Fruit fly (Drosophila melanogaster) whole organism, prepupa: ENCODE measurements around the gene santa-maria.

Source experiments
- CG6854 ChIP-seq: fragments of 200-800 bp; sonication (Bioruptor generic); optimal IDR thresholded peaks from 2 replicates; lab custom pipeline; 2017; ENCODE audit warnings: missing biosample characterization, mild to moderate bottlenecking, missing genetic modification characterization
- CG7368 ChIP-seq: fragments of 200-800 bp; sonication (Bioruptor generic); optimal IDR thresholded peaks from 3 replicates; lab custom pipeline; 2016; ENCODE audit warnings: missing biosample characterization, missing genetic modification characterization
- CG8119 ChIP-seq: fragments of 200-800 bp; sonication (Bioruptor generic); IDR thresholded peaks from 3 replicates; pipeline ENCODE4 v1.3.6; 2022; ENCODE audit warnings: missing biosample characterization, missing genetic modification characterization
- acj6 ChIP-seq: fragments of 200-800 bp; sonication (Bioruptor generic); optimal IDR thresholded peaks from 3 replicates; lab custom pipeline; 2016; ENCODE audit warnings: missing biosample characterization, missing genetic modification characterization
- esn ChIP-seq: fragments of 200-800 bp; sonication (Bioruptor generic); optimal IDR thresholded peaks from 2 replicates; lab custom pipeline; 2016; ENCODE audit warnings: missing biosample characterization, mild to moderate bottlenecking, missing genetic modification characterization, moderate library complexity
- fd59A ChIP-seq: fragments of 200-800 bp; sonication (Bioruptor generic); optimal IDR thresholded peaks from 2 replicates; lab custom pipeline; 2017; ENCODE audit warnings: missing biosample characterization, mild to moderate bottlenecking, missing genetic modification characterization, missing genetic modification reagents
- net ChIP-seq: fragments of 200-800 bp; sonication (Bioruptor generic); optimal IDR thresholded peaks from 3 replicates; lab custom pipeline; 2016; ENCODE audit warnings: missing biosample characterization, missing genetic modification characterization
- ss ChIP-seq, 2 experiments: fragments of 200-800 bp; sonication (Bioruptor generic); optimal IDR thresholded peaks; 2 replicates in 1 of 2; 3 replicates in 1 of 2; lab custom pipeline; 2017 to 2018; ENCODE audit warnings: mild to moderate bottlenecking in 2 of 2, missing biosample characterization in 2 of 2, missing genetic modification characterization in 2 of 2, moderate library complexity in 1 of 2

- TF ChIP-seq CG8119 (GFP tag; lab: Robert Waterston, UW) (no peak), fd59A (GFP tag; lab: Kevin White, UChicago) (no peak), ss (GFP tag; optimal IDR thresholded peaks at IDR 0.05; lab: Kevin White, UChicago) (no peak), acj6 (GFP tag; lab: Kevin White, UChicago) (no peak), net (GFP tag; lab: Kevin White, UChicago) (no peak), CG6854 (GFP tag; lab: Kevin White, UChicago) (no peak), esn (no peak), CG7368 (no peak)
Measured at dm6 chr2L:7454112-7454511, 3.1 kb upstream of the santa-maria start, which contains the start of gene Gr28a.
